Worm (Caenorhabditis elegans) whole organism, late embryonic: ENCODE measurements around the gene dnj-10.

ENCODE experiments used
- F13H6.1 ChIP-seq: sonication (generic microtip); optimal IDR thresholded peaks from 2 replicates; lab custom pipeline; 2016; ENCODE audit warnings: missing genetic modification characterization, missing compliant biosample characterization
- K09A11.1 ChIP-seq: sonication (generic microtip); optimal IDR thresholded peaks from 2 replicates; lab custom pipeline; 2017; ENCODE audit warnings: antibody characterized with exemption, mild to moderate bottlenecking, missing genetic modification characterization, missing compliant biosample characterization; ENCODE audit not compliant: insufficient read depth
- T23F11.4 ChIP-seq: fragments of 200-800 bp; sonication (Bioruptor generic); optimal IDR thresholded peaks from 2 replicates; lab custom pipeline; 2018; ENCODE audit warnings: mild to moderate bottlenecking, missing genetic modification characterization, missing compliant biosample characterization
- ahr-1 ChIP-seq: sonication (generic microtip); optimal IDR thresholded peaks from 2 replicates; lab custom pipeline; 2016; ENCODE audit warnings: missing genetic modification characterization, missing compliant biosample characterization
- ceh-34 ChIP-seq: sonication (generic microtip); optimal IDR thresholded peaks from 2 replicates; lab custom pipeline; 2016; ENCODE audit warnings: mild to moderate bottlenecking, missing genetic modification characterization, missing compliant biosample characterization
- ceh-48 ChIP-seq: sonication (generic microtip); optimal IDR thresholded peaks from 2 replicates; lab custom pipeline; 2016; ENCODE audit warnings: missing genetic modification characterization, inconsistent platforms, missing compliant biosample characterization
- ceh-9 ChIP-seq: sonication (generic microtip); optimal IDR thresholded peaks from 2 replicates; lab custom pipeline; 2016; ENCODE audit warnings: mild to moderate bottlenecking, missing genetic modification characterization, inconsistent platforms, missing compliant biosample characterization
- che-1 ChIP-seq: sonication (generic microtip); optimal IDR thresholded peaks from 2 replicates; lab custom pipeline; 2016; ENCODE audit warnings: mild to moderate bottlenecking, missing genetic modification characterization, missing compliant biosample characterization
- dmd-4 ChIP-seq: sonication (generic microtip); optimal IDR thresholded peaks from 2 replicates; lab custom pipeline; 2016; ENCODE audit warnings: borderline replicate concordance, missing genetic modification characterization, missing compliant biosample characterization
- elt-2 ChIP-seq: sonication (generic microtip); optimal IDR thresholded peaks from 2 replicates; lab custom pipeline; 2016; ENCODE audit warnings: missing genetic modification reagents, missing genetic modification characterization, missing compliant biosample characterization
- ets-4 ChIP-seq: sonication (generic microtip); optimal IDR thresholded peaks from 2 replicates; lab custom pipeline; 2016; ENCODE audit warnings: missing genetic modification characterization, missing compliant biosample characterization
- fax-1 ChIP-seq: sonication (generic microtip); optimal IDR thresholded peaks from 2 replicates; lab custom pipeline; 2016; ENCODE audit warnings: missing genotype, missing genetic modification characterization, missing compliant biosample characterization
- hlh-30 ChIP-seq: sonication (generic microtip); optimal IDR thresholded peaks from 2 replicates; lab custom pipeline; 2017; ENCODE audit warnings: antibody characterized with exemption, missing genetic modification characterization, missing compliant biosample characterization; ENCODE audit not compliant: insufficient read depth
- lim-6 ChIP-seq: sonication (generic microtip); optimal IDR thresholded peaks from 2 replicates; lab custom pipeline; 2016; ENCODE audit warnings: missing genetic modification characterization, missing compliant biosample characterization
- mec-3 ChIP-seq: sonication (generic microtip); optimal IDR thresholded peaks from 2 replicates; lab custom pipeline; 2016; ENCODE audit warnings: borderline replicate concordance, missing genetic modification characterization, missing compliant biosample characterization
- nfya-1 ChIP-seq: sonication (generic microtip); optimal IDR thresholded peaks from 2 replicates; lab custom pipeline; 2017; ENCODE audit warnings: missing genetic modification characterization, mild to moderate bottlenecking, missing compliant biosample characterization, antibody characterized with exemption, moderate library complexity
- nhr-232 ChIP-seq: sonication (generic microtip); optimal IDR thresholded peaks from 2 replicates; lab custom pipeline; 2016; ENCODE audit warnings: missing genetic modification characterization, missing compliant biosample characterization
- pag-3 ChIP-seq: sonication (generic microtip); optimal IDR thresholded peaks from 2 replicates; lab custom pipeline; 2016; ENCODE audit warnings: missing compliant biosample characterization, missing genetic modification characterization, borderline replicate concordance
- pat-9 ChIP-seq: fragments of 200-800 bp; sonication (Bioruptor generic); optimal IDR thresholded peaks from 2 replicates; lab custom pipeline; 2018; ENCODE audit warnings: mild to moderate bottlenecking, missing genetic modification characterization, moderate library complexity, missing compliant biosample characterization
- pha-4 ChIP-seq: fragments of 150-350 bp; optimal IDR thresholded peaks from 2 replicates; lab custom pipeline; 2018; ENCODE audit warnings: missing biosample characterization, missing genetic modification reagents, missing genetic modification characterization
- pqm-1 ChIP-seq: sonication (generic microtip); optimal IDR thresholded peaks from 2 replicates; lab custom pipeline; 2016; ENCODE audit warnings: missing genetic modification characterization, missing compliant biosample characterization
- pros-1 ChIP-seq: fragments of 150-350 bp; optimal IDR thresholded peaks from 2 replicates; lab custom pipeline; 2014; ENCODE audit warnings: missing biosample characterization, missing genetic modification reagents, missing genetic modification characterization
- sox-4 ChIP-seq: sonication (generic microtip); optimal IDR thresholded peaks from 2 replicates; lab custom pipeline; 2017; ENCODE audit warnings: mild to moderate bottlenecking, missing genetic modification characterization, inconsistent platforms, missing compliant biosample characterization
- syd-9 ChIP-seq: sonication (generic microtip); optimal IDR thresholded peaks from 2 replicates; lab custom pipeline; 2016; ENCODE audit warnings: mild to moderate bottlenecking, missing genetic modification characterization, moderate library complexity, missing compliant biosample characterization
- tbx-2 ChIP-seq: sonication (generic microtip); optimal IDR thresholded peaks from 2 replicates; lab custom pipeline; 2016; ENCODE audit warnings: missing genetic modification characterization, missing compliant biosample characterization
- tbx-7 ChIP-seq: sonication (generic microtip); optimal IDR thresholded peaks from 2 replicates; lab custom pipeline; 2016; ENCODE audit warnings: missing genotype, missing genetic modification characterization, missing compliant biosample characterization
- ttx-3 ChIP-seq: sonication (generic microtip); optimal IDR thresholded peaks from 2 replicates; lab custom pipeline; 2016; ENCODE audit warnings: missing genetic modification reagents, missing genetic modification characterization, missing compliant biosample characterization
- unc-3 ChIP-seq, 2 experiments: fragments of 200-800 bp in 1 of 2; sonication (Bioruptor generic) in 1 of 2; sonication (generic microtip) in 1 of 2; conservative IDR thresholded peaks in 1 of 2; optimal IDR thresholded peaks in 1 of 2; 2 replicates each; pipeline versions ENCODE4 v1.3.6 to Lab custom; 2016 to 2022; ENCODE audit warnings: missing compliant biosample characterization in 2 of 2, missing genetic modification characterization in 2 of 2, missing genetic modification reagents in 1 of 2
- unc-42 ChIP-seq: sonication (generic microtip); optimal IDR thresholded peaks from 2 replicates; lab custom pipeline; 2016; ENCODE audit warnings: missing genotype, missing genetic modification characterization, missing compliant biosample characterization
- unc-55 ChIP-seq: sonication (generic microtip); optimal IDR thresholded peaks from 2 replicates; lab custom pipeline; 2017; ENCODE audit warnings: missing biosample characterization, missing genetic modification reagents, missing genetic modification characterization

Gene dnj-10

DNA sequence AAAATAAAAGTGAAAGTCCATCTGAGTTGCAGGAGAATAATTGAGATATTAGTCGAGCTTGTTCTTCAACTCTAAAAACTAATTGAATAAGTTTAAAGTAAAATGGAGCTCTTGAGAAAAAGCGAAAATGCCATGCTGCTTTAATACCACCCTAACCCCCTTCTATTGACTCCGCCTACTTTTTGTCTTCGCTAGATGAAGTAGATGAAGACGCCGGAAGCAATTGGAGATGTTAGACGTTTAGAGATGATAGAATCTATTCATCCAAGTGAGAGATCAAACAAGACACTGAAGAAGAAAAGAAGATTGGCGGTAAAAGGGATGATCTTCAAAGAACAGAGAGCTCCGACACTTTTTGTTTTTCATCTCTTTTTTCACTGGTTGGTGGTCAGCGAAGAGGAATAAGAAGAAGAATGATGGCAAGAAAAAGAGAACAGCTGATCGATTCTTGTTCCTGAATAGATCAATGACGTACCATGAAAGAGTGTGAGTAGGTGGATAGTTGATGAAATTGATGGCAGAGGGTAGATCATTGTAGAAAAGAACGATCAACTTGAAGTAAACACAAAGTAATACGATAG is 23.5 kb downstream of the dnj-10 start:
- no peak for TF ChIP-seq nhr-232 (tag; lab: Kevin White, UChicago)
- TF ChIP-seq che-1 (tag; lab: Kevin White, UChicago) = no peak
- TF ChIP-seq K09A11.1 (tag; lab: Kevin White, UChicago) = no peak
- no peak for TF ChIP-seq mec-3 (tag; lab: Kevin White, UChicago)
- TF ChIP-seq pag-3 (tag; lab: Kevin White, UChicago) = no peak
- TF ChIP-seq ahr-1 (tag; lab: Kevin White, UChicago) = no peak
- no peak for TF ChIP-seq unc-55 (GFP tag; lab: Kevin White, UChicago)
- no peak for TF ChIP-seq syd-9 (tag; lab: Kevin White, UChicago)
- TF ChIP-seq unc-3 (GFP tag; conservative IDR thresholded peaks at IDR 0.05; lab: Robert Waterston, UW) = no peak
- TF ChIP-seq unc-3 (tag; optimal IDR thresholded peaks at IDR 0.05; lab: Kevin White, UChicago) = no peak
- no peak for TF ChIP-seq unc-42 (tag; lab: Kevin White, UChicago)
- TF ChIP-seq T23F11.4 (GFP tag; lab: Kevin White, UChicago) = no peak
- TF ChIP-seq ceh-48 (tag; lab: Kevin White, UChicago) = no peak
- TF ChIP-seq nfya-1 (tag; lab: Kevin White, UChicago) = no peak
- TF ChIP-seq tbx-2 = no peak
- no peak for TF ChIP-seq F13H6.1
- TF ChIP-seq pat-9 (tag; lab: Kevin White, UChicago) = no peak
- TF ChIP-seq pqm-1 (tag; lab: Kevin White, UChicago) = no peak
- no peak for TF ChIP-seq ttx-3 (tag; lab: Kevin White, UChicago)
- TF ChIP-seq tbx-7 (tag; lab: Kevin White, UChicago) = no peak
- no peak for TF ChIP-seq dmd-4 (tag; lab: Kevin White, UChicago)

DNA sequence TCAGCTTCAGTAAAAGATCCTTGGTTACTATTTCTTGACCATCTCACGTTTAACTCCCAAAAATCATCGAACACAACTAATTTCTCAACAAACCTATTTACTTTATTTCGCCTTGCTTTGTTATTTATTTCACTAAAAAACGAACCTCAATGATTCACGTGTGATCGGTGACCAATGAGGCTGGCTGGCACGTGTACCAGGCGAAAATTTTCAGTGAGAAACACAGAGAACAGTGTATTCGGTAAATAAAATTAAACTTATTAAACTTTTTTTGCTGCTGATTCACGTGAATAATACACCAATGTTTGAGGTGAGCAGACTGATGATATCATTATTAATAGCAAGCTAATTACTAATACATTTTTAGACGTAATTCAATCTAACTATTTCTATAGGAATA is 24.4 kb downstream of the dnj-10 start:
- TF ChIP-seq unc-55 (GFP tag; lab: Kevin White, UChicago) (no peak), pha-4 (tag; lab: Kevin White, UChicago) (no peak), ceh-34 (tag; lab: Kevin White, UChicago) (no peak), hlh-30 (tag; lab: Kevin White, UChicago) (no peak), tbx-7 (tag; lab: Kevin White, UChicago) (no peak), lim-6 (tag; lab: Kevin White, UChicago) (no peak), pros-1 (tag; lab: Kevin White, UChicago) (no peak), sox-4 (tag; lab: Kevin White, UChicago) (no peak), ceh-9 (tag; lab: Kevin White, UChicago) (no peak)
- TF ChIP-seq, all 69 proteins: peak for 0

DNA sequence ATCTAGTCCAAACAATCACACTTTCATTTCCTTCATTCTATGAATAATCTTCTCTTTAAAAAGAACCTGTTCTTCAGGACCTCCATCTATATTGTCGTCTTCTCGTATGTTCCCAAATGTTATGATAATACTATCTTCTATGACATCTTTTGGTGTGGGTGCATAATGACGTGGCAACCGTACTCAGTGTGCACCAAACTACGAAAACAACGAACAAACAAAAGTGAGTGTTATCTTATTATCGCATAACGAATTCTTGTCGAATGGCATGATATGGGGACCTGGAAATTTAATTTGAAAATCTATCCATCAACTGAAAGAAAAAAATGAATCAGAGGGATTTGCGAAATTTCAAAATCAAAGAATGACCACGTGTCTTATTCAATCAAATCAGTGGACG is 25.1 kb downstream of the dnj-10 start:
- no peak for TF ChIP-seq fax-1
- peak; percentile 67 for TF ChIP-seq elt-2 (tag; lab: Kevin White, UChicago)

DNA sequence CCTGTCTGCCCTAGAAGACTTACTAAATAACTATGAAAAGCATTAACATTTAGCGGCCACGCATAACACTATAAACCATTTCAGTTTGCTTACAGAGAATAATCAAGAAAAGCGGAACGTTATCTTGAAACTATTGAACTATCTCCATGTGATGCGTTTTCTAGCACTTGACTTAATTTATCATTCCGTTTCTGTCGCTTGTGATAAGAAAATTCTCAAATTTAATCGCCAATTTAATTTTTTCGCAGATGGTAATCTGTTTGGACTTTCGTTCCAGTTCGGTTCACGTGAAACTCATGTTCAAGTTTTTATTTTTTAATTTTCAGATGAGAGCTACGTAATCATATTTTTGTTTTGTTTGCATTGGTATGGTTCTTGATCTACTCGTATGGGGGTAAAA is 26.0 kb downstream of the dnj-10 start:
- TF ChIP-seq ets-4 (tag; lab: Kevin White, UChicago) (no peak), fax-1 (no peak), nfya-1 (tag; lab: Kevin White, UChicago) (no peak), elt-2 (tag; lab: Kevin White, UChicago) (peak; percentile 81), K09A11.1 (tag; lab: Kevin White, UChicago) (no peak), pha-4 (tag; lab: Kevin White, UChicago) (no peak)

DNA sequence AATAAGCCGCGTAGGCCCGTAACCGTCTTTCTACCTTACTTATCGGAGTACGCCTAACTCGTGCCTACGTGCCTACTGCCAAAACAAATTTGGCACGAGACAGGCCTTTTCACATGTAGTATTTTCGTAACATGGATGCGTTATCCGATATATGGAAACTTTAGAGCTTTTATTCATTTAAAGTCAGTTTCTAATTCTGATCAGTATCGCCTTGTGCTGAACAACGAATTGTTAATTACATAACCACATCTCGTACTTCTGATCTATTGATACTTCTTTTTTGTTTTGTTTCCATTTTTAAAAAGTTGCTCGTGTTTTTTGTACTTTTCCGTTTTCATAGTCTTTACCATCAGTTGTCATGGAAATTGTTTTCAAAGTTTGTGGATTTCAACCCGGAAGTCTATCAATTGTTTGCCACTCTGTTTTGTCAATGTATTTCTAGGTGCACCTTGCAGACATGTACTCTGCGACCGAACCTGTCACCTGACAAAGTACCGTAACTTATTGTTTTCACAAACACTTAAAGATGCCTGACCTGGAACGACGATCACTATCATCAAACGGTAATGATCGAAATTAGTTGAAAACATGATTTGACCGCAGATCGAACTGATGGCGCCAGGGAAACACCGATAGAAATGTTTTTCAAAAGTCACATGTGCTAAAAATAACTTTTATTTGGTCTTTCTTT is 26.9 kb downstream of the dnj-10 start:
- TF ChIP-seq ets-4 (tag; lab: Kevin White, UChicago) (no peak), pag-3 (tag; lab: Kevin White, UChicago) (no peak)
